Worm (Caenorhabditis elegans) whole organism, L3 larva: ENCODE measurements around the gene F44F4.15.

Experiments used
- R02D3.7 ChIP-seq: fragments of 150-350 bp; optimal IDR thresholded peaks from 2 replicates; lab custom pipeline; 2014; ENCODE audit warnings: missing biosample characterization, missing genetic modification characterization
- ZK546.5 ChIP-seq: sonication (generic microtip); optimal IDR thresholded peaks from 2 replicates; lab custom pipeline; 2017; ENCODE audit warnings: missing biosample characterization, missing genetic modification characterization
- aly-2 ChIP-seq: fragments of 150-350 bp; optimal IDR thresholded peaks from 2 replicates; lab custom pipeline; 2014; ENCODE audit warnings: missing biosample characterization, missing genetic modification characterization
- ceh-16 ChIP-seq: sonication (generic microtip); optimal IDR thresholded peaks from 2 replicates; lab custom pipeline; 2017; ENCODE audit warnings: missing biosample characterization, missing genetic modification characterization
- ceh-28 ChIP-seq: fragments of 150-350 bp; optimal IDR thresholded peaks from 2 replicates; lab custom pipeline; 2014; ENCODE audit warnings: missing biosample characterization, missing genetic modification reagents, missing genetic modification characterization
- ceh-9 ChIP-seq: sonication (generic microtip); optimal IDR thresholded peaks from 2 replicates; lab custom pipeline; 2018; ENCODE audit warnings: missing biosample characterization, missing genetic modification characterization
- daf-12 ChIP-seq: fragments of 150-350 bp; optimal IDR thresholded peaks from 2 replicates; lab custom pipeline; 2014; ENCODE audit warnings: missing biosample characterization, missing genetic modification reagents, missing genetic modification characterization
- egl-27 ChIP-seq: sonication (generic microtip); optimal IDR thresholded peaks from 4 replicates; lab custom pipeline; 2017; ENCODE audit warnings: missing biosample characterization, missing genetic modification reagents, missing genetic modification characterization
- egl-5 ChIP-seq: fragments of 150-350 bp; optimal IDR thresholded peaks from 2 replicates; lab custom pipeline; 2017; ENCODE audit warnings: missing biosample characterization, missing genetic modification reagents, missing genetic modification characterization, inconsistent platforms
- elt-1 ChIP-seq: fragments of 150-350 bp; optimal IDR thresholded peaks from 2 replicates; lab custom pipeline; 2014; ENCODE audit warnings: missing biosample characterization, missing genetic modification characterization
- elt-3 ChIP-seq, 3 experiments: fragments of 150-350 bp in 1 of 3; sonication (generic microtip) in 2 of 3; optimal IDR thresholded peaks; 2 replicates in 2 of 3; 4 replicates in 1 of 3; lab custom pipeline; 2014 to 2017; ENCODE audit warnings: missing biosample characterization in 3 of 3, missing genetic modification characterization in 3 of 3
- fkh-10 ChIP-seq: sonication (generic microtip); optimal IDR thresholded peaks from 2 replicates; lab custom pipeline; 2017; ENCODE audit warnings: missing biosample characterization, missing genetic modification reagents, missing genetic modification characterization
- fkh-2 ChIP-seq: fragments of 150-350 bp; optimal IDR thresholded peaks from 2 replicates; lab custom pipeline; 2014; ENCODE audit warnings: missing biosample characterization, missing genetic modification reagents, missing genetic modification characterization
- hmg-11 ChIP-seq: sonication (generic microtip); optimal IDR thresholded peaks from 2 replicates; lab custom pipeline; 2016; ENCODE audit warnings: missing genetic modification characterization, missing compliant biosample characterization
- lin-15B ChIP-seq: fragments of 150-350 bp; optimal IDR thresholded peaks from 2 replicates; lab custom pipeline; 2014; ENCODE audit warnings: missing biosample characterization, missing genetic modification characterization
- lin-39 ChIP-seq: fragments of 150-350 bp; optimal IDR thresholded peaks from 2 replicates; lab custom pipeline; 2018; ENCODE audit warnings: missing biosample characterization, missing genetic modification reagents, missing genetic modification characterization
- lsy-12 ChIP-seq: sonication (generic microtip); optimal IDR thresholded peaks from 2 replicates; lab custom pipeline; 2016; ENCODE audit warnings: mild to moderate bottlenecking, missing genetic modification characterization, missing compliant biosample characterization
- mdl-1 ChIP-seq: fragments of 150-350 bp; optimal IDR thresholded peaks from 2 replicates; lab custom pipeline; 2014; ENCODE audit warnings: missing biosample characterization, missing genetic modification characterization
- nfya-1 ChIP-seq: sonication (generic microtip); optimal IDR thresholded peaks from 2 replicates; lab custom pipeline; 2017; ENCODE audit warnings: missing genetic modification characterization, mild to moderate bottlenecking, missing compliant biosample characterization, antibody characterized with exemption, moderate library complexity; ENCODE audit not compliant: insufficient read depth
- nhr-11 ChIP-seq: fragments of 150-350 bp; optimal IDR thresholded peaks from 2 replicates; lab custom pipeline; 2014; ENCODE audit warnings: missing biosample characterization, missing genetic modification characterization
- nhr-12 ChIP-seq: fragments of 150-350 bp; optimal IDR thresholded peaks from 2 replicates; lab custom pipeline; 2014; ENCODE audit warnings: missing biosample characterization, missing genetic modification characterization
- nhr-23 ChIP-seq: fragments of 150-350 bp; optimal IDR thresholded peaks from 2 replicates; lab custom pipeline; 2014; ENCODE audit warnings: missing biosample characterization, missing genetic modification reagents, missing genetic modification characterization
- nhr-237 ChIP-seq: fragments of 150-350 bp; optimal IDR thresholded peaks from 2 replicates; lab custom pipeline; 2014; ENCODE audit warnings: missing biosample characterization, missing genetic modification characterization
- nhr-25 ChIP-seq: sonication (generic microtip); optimal IDR thresholded peaks from 2 replicates; lab custom pipeline; 2017; ENCODE audit warnings: missing biosample characterization, missing genetic modification characterization
- nhr-28 ChIP-seq: fragments of 150-350 bp; optimal IDR thresholded peaks from 2 replicates; lab custom pipeline; 2014; ENCODE audit warnings: missing biosample characterization, missing genetic modification characterization
- nhr-67 ChIP-seq: fragments of 150-350 bp; optimal IDR thresholded peaks from 2 replicates; lab custom pipeline; 2014; ENCODE audit warnings: missing biosample characterization, missing genetic modification characterization
- nhr-76 ChIP-seq: fragments of 150-350 bp; sonication (generic microtip); optimal IDR thresholded peaks from 5 replicates; lab custom pipeline; 2014; ENCODE audit warnings: missing biosample characterization, missing genetic modification characterization
- nhr-77 ChIP-seq: fragments of 150-350 bp; optimal IDR thresholded peaks from 2 replicates; lab custom pipeline; 2014; ENCODE audit warnings: missing biosample characterization, missing genetic modification characterization
- pha-4 ChIP-seq: fragments of 150-350 bp; optimal IDR thresholded peaks from 2 replicates; lab custom pipeline; 2014; ENCODE audit warnings: missing biosample characterization, missing genetic modification reagents, missing genetic modification characterization
- pqm-1 ChIP-seq: fragments of 150-350 bp; optimal IDR thresholded peaks from 2 replicates; lab custom pipeline; 2017; ENCODE audit warnings: missing biosample characterization, missing genetic modification characterization, inconsistent platforms
- sea-2 ChIP-seq: fragments of 150-350 bp; sonication (generic microtip); optimal IDR thresholded peaks from 4 replicates; lab custom pipeline; 2014; ENCODE audit warnings: missing biosample characterization, missing genetic modification reagents, missing genetic modification characterization
- skn-1 ChIP-seq: fragments of 150-350 bp; optimal IDR thresholded peaks from 2 replicates; lab custom pipeline; 2014; ENCODE audit warnings: missing biosample characterization, missing genetic modification characterization
- snpc-4 ChIP-seq: fragments of 150-350 bp; optimal IDR thresholded peaks from 2 replicates; lab custom pipeline; 2014; ENCODE audit warnings: missing biosample characterization, missing genetic modification characterization
- unc-62 ChIP-seq: fragments of 150-350 bp; sonication (generic microtip); optimal IDR thresholded peaks from 4 replicates; lab custom pipeline; 2014; ENCODE audit warnings: missing biosample characterization, missing genetic modification reagents, missing genetic modification characterization
- zag-1 ChIP-seq: fragments of 150-350 bp; optimal IDR thresholded peaks from 2 replicates; lab custom pipeline; 2014; ENCODE audit warnings: missing biosample characterization, missing genetic modification characterization
- ztf-4 ChIP-seq: fragments of 150-350 bp; optimal IDR thresholded peaks from 2 replicates; lab custom pipeline; 2014; ENCODE audit warnings: missing biosample characterization, missing genetic modification characterization

Gene F44F4.15

DNA sequence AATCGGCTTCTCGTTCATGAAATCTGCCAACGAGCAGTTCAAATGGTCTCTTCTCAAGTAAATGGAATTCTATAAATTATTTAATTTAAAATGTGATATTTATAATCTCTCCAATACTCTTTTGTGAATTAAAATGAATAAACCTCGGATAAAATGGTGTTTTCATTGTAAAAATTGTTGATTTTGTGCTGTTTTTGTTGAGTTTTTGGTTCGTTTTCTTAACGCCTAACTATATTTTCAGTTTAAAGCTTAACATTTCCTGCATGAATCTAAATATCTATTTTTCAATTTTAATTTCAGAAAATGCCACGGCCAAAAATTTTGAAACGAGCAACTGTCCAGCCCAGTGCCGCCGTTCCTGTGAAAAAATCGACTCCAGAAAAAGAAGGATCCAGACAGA is 40.8 kb upstream of the F44F4.15 start, which contains the start of gene orc-2:
orc-2 (plus strand) TSS at position 301 of the 400 bp plus-strand sequence.
- no peak for TF ChIP-seq egl-5 (tag; lab: Kevin White, UChicago)
- no peak for TF ChIP-seq ceh-16 (tag; lab: Kevin White, UChicago)
- TF ChIP-seq ztf-4 (tag; lab: Kevin White, UChicago), result no peak
- TF ChIP-seq lsy-12 (tag; lab: Kevin White, UChicago), result no peak
- TF ChIP-seq nhr-11 (tag; lab: Kevin White, UChicago), result no peak
- TF ChIP-seq pqm-1 (tag; lab: Kevin White, UChicago), result no peak
- TF ChIP-seq fkh-2 (tag; lab: Kevin White, UChicago), result no peak
- no peak for TF ChIP-seq ceh-9 (tag; lab: Kevin White, UChicago)
- no peak for TF ChIP-seq nhr-77 (tag; lab: Kevin White, UChicago)
- TF ChIP-seq nhr-23 (tag; lab: Kevin White, UChicago), result no peak
- TF ChIP-seq hmg-11 (tag; lab: Kevin White, UChicago), result no peak
- no peak for TF ChIP-seq ceh-28 (tag; lab: Kevin White, UChicago)
- TF ChIP-seq elt-1 (tag; lab: Kevin White, UChicago), result no peak

- TF ChIP-seq nhr-12 (tag; lab: Kevin White, UChicago) (no peak), ceh-28 (tag; lab: Kevin White, UChicago) (no peak), daf-12 (tag; lab: Kevin White, UChicago) (no peak), R02D3.7 (tag; lab: Kevin White, UChicago) (no peak), nhr-11 (tag; lab: Kevin White, UChicago) (no peak), lsy-12 (tag; lab: Kevin White, UChicago) (no peak), pqm-1 (tag; lab: Kevin White, UChicago) (no peak), ceh-16 (tag; lab: Kevin White, UChicago) (no peak), egl-27 (tag; lab: Kevin White, UChicago) (no peak), fkh-10 (no peak), ztf-4 (tag; lab: Kevin White, UChicago) (no peak), unc-62 (GFP tag; lab: Kevin White, UChicago) (no peak), nhr-237 (tag; lab: Kevin White, UChicago) (no peak), lin-39 (no peak), nfya-1 (no peak), sea-2 (no peak)
Observed at ce11 chrII:10880625-10881024, 33.8 kb upstream of the F44F4.15 start, which contains the start of gene lurp-1. TSS of gene lurp-1 (plus strand) at chrII:10880925.

DNA sequence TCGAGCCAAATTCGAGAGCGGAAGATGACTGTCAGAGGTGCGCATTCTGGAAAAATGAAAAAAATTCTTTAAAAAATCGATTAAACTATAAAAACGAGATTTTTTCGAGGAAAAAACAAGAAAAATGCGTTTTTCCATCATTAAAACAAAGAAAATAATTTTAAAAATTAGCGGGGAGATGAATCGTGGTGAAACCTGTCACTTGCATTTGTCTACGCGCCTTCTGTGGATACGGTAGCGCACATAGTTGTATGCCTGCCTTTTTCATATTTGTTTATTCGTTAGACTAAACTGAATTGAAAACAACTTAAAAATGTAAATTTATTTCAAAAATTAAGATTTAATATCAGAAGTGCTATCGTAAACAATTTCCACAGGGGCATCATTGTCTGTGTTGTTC is 30.1 kb upstream of the F44F4.15 start, which contains the start of gene egg-3:
egg-3 (minus strand) TSS at position 46 of the 400 bp plus-strand sequence.
- TF ChIP-seq elt-3 (tag; optimal IDR thresholded peaks at IDR 0.05; lab: Kevin White, UChicago) (no peak), elt-1 (tag; lab: Kevin White, UChicago) (no peak), lin-15B (no peak), ceh-9 (tag; lab: Kevin White, UChicago) (no peak), ceh-28 (tag; lab: Kevin White, UChicago) (no peak), sea-2 (no peak), nhr-76 (tag; lab: Kevin White, UChicago) (no peak), nhr-25 (tag; lab: Kevin White, UChicago) (no peak), lsy-12 (tag; lab: Kevin White, UChicago) (no peak), nhr-28 (tag; lab: Kevin White, UChicago) (no peak), ZK546.5 (tag; lab: Kevin White, UChicago) (no peak), pqm-1 (tag; lab: Kevin White, UChicago) (no peak), fkh-10 (no peak), aly-2 (no peak), lin-39 (no peak), zag-1 (tag; lab: Kevin White, UChicago) (no peak)

ce11 chrII:10885250-10885649 is 29.2 kb upstream of the F44F4.15 start:
- TF ChIP-seq lsy-12 (tag; lab: Kevin White, UChicago), result no peak
- TF ChIP-seq nhr-28 (tag; lab: Kevin White, UChicago), result no peak
- TF ChIP-seq mdl-1 (tag; lab: Kevin White, UChicago), result no peak
- TF ChIP-seq pha-4, result no peak
- no peak for TF ChIP-seq skn-1
- TF ChIP-seq fkh-2 (tag; lab: Kevin White, UChicago), result no peak
- no peak for TF ChIP-seq nhr-237 (tag; lab: Kevin White, UChicago)
- no peak for TF ChIP-seq snpc-4 (tag; lab: Kevin White, UChicago)
- TF ChIP-seq nhr-67 (tag; lab: Kevin White, UChicago), result no peak
- TF ChIP-seq nhr-76 (tag; lab: Kevin White, UChicago), result no peak
- TF ChIP-seq, all 47 proteins: peak for 0
